Fruit fly (Drosophila melanogaster) whole organism, prepupa: Measurements from ENCODE around the gene CG31468.
A peak's percentile ranks its signal among the peaks of the same experiment; 100 is the strongest.

Source experiments
- Blimp-1 ChIP-seq: fragments of 200-800 bp; sonication (Bioruptor generic); optimal IDR thresholded peaks from 3 replicates; lab custom pipeline; 2017; ENCODE audit warnings: missing biosample characterization, missing genetic modification characterization, mild to moderate bottlenecking, moderate library complexity, missing genetic modification reagents
- CG10631 ChIP-seq: fragments of 200-800 bp; sonication (Bioruptor generic); optimal IDR thresholded peaks from 2 replicates; lab custom pipeline; 2016; ENCODE audit warnings: missing biosample characterization, missing genetic modification characterization
- CG10669 ChIP-seq: fragments of 200-800 bp; sonication (Bioruptor generic); optimal IDR thresholded peaks from 3 replicates; lab custom pipeline; 2018; ENCODE audit warnings: missing biosample characterization, mild to moderate bottlenecking, missing genetic modification characterization, moderate library complexity
- CG11294 ChIP-seq: fragments of 200-800 bp; sonication (Bioruptor generic); IDR thresholded peaks from 2 replicates; pipeline ENCODE4 v1.3.6; 2022; ENCODE audit warnings: missing biosample characterization, missing genetic modification characterization
- CG11762 ChIP-seq: fragments of 200-800 bp; sonication (Bioruptor generic); optimal IDR thresholded peaks from 3 replicates; lab custom pipeline; 2016; ENCODE audit warnings: missing biosample characterization, missing genetic modification characterization; ENCODE audit not compliant: insufficient read depth
- CG11902 ChIP-seq: fragments of 200-800 bp; sonication (Bioruptor generic); optimal IDR thresholded peaks from 3 replicates; lab custom pipeline; 2016; ENCODE audit warnings: missing biosample characterization, missing genetic modification characterization
- CG15336 ChIP-seq: fragments of 200-800 bp; sonication (Bioruptor generic); IDR thresholded peaks from 2 replicates; pipeline ENCODE4 v1.3.6; 2022; ENCODE audit warnings: missing biosample characterization, missing genetic modification characterization
- CG1621 ChIP-seq: fragments of 200-800 bp; sonication (Bioruptor generic); optimal IDR thresholded peaks from 3 replicates; lab custom pipeline; 2018; ENCODE audit warnings: missing biosample characterization, mild to moderate bottlenecking, missing genetic modification characterization
- CG3032 ChIP-seq: fragments of 200-800 bp; optimal IDR thresholded peaks from 2 replicates; lab custom pipeline; 2019; ENCODE audit warnings: missing biosample characterization, mild to moderate bottlenecking, missing genetic modification characterization, moderate library complexity
- CG31627 ChIP-seq: fragments of 200-800 bp; sonication (Bioruptor generic); optimal IDR thresholded peaks from 3 replicates; lab custom pipeline; 2016; ENCODE audit warnings: missing biosample characterization, missing genetic modification characterization
- CG32006 ChIP-seq: fragments of 200-800 bp; sonication (Bioruptor generic); optimal IDR thresholded peaks from 3 replicates; lab custom pipeline; 2017; ENCODE audit warnings: missing biosample characterization, mild to moderate bottlenecking, missing genetic modification characterization
- CG34406 ChIP-seq: fragments of 200-800 bp; sonication (Bioruptor generic); optimal IDR thresholded peaks from 3 replicates; lab custom pipeline; 2016; ENCODE audit warnings: missing biosample characterization, missing genetic modification characterization
- CG4318 ChIP-seq: fragments of 200-800 bp; sonication (Bioruptor generic); optimal IDR thresholded peaks from 3 replicates; lab custom pipeline; 2017; ENCODE audit warnings: missing biosample characterization, mild to moderate bottlenecking, missing genetic modification characterization
- CG6163 ChIP-seq: fragments of 200-800 bp; sonication (Bioruptor generic); IDR thresholded peaks from 3 replicates; pipeline ENCODE4 v1.3.6; 2022; ENCODE audit warnings: missing biosample characterization, missing genetic modification characterization
- CG6276 ChIP-seq: fragments of 200-800 bp; sonication (Bioruptor generic); optimal IDR thresholded peaks from 2 replicates; lab custom pipeline; 2017; ENCODE audit warnings: missing biosample characterization, mild to moderate bottlenecking, missing genetic modification characterization
- CG6792 ChIP-seq: fragments of 200-800 bp; sonication (Bioruptor generic); optimal IDR thresholded peaks from 3 replicates; lab custom pipeline; 2016; ENCODE audit warnings: missing biosample characterization, missing genetic modification characterization
- CG6854 ChIP-seq: fragments of 200-800 bp; sonication (Bioruptor generic); optimal IDR thresholded peaks from 2 replicates; lab custom pipeline; 2017; ENCODE audit warnings: missing biosample characterization, mild to moderate bottlenecking, missing genetic modification characterization
- CG7368 ChIP-seq: fragments of 200-800 bp; sonication (Bioruptor generic); optimal IDR thresholded peaks from 3 replicates; lab custom pipeline; 2016; ENCODE audit warnings: missing biosample characterization, missing genetic modification characterization
- CG8119 ChIP-seq: fragments of 200-800 bp; sonication (Bioruptor generic); IDR thresholded peaks from 3 replicates; pipeline ENCODE4 v1.3.6; 2022; ENCODE audit warnings: missing biosample characterization, missing genetic modification characterization
- CG8319 ChIP-seq: fragments of 200-800 bp; sonication (Bioruptor generic); optimal IDR thresholded peaks from 3 replicates; lab custom pipeline; 2016; ENCODE audit warnings: missing biosample characterization, missing genetic modification characterization
- CG8632 ChIP-seq: fragments of 200-800 bp; sonication (Bioruptor generic); optimal IDR thresholded peaks from 3 replicates; lab custom pipeline; 2016; ENCODE audit warnings: missing biosample characterization, missing genetic modification characterization
- CG9139 ChIP-seq: fragments of 200-800 bp; sonication (Bioruptor generic); optimal IDR thresholded peaks from 3 replicates; lab custom pipeline; 2017; ENCODE audit warnings: missing biosample characterization, mild to moderate bottlenecking, missing genetic modification characterization
- Eip75B ChIP-seq: fragments of 200-800 bp; sonication (Bioruptor generic); optimal IDR thresholded peaks from 3 replicates; lab custom pipeline; 2016; ENCODE audit warnings: missing biosample characterization, missing genetic modification characterization
- Eip78C ChIP-seq: fragments of 200-800 bp; sonication (Bioruptor generic); peaks from one replicate; lab custom pipeline; 2016; ENCODE audit warnings: missing biosample characterization, missing genetic modification characterization
- Eip93F ChIP-seq: fragments of 200-800 bp; sonication (Bioruptor generic); optimal IDR thresholded peaks from 2 replicates; lab custom pipeline; 2016; ENCODE audit warnings: missing biosample characterization, mild to moderate bottlenecking, missing genetic modification characterization
- Ets96B ChIP-seq: fragments of 200-800 bp; optimal IDR thresholded peaks from 2 replicates; lab custom pipeline; 2019; ENCODE audit warnings: missing biosample characterization, mild to moderate bottlenecking, missing genetic modification characterization, moderate library complexity
- Gug ChIP-seq: fragments of 200-800 bp; sonication (Bioruptor generic); IDR thresholded peaks from 2 replicates; pipeline ENCODE4 v1.3.6; 2022; ENCODE audit warnings: missing biosample characterization, missing genetic modification characterization
- Hr39 ChIP-seq: fragments of 200-800 bp; sonication (Bioruptor generic); optimal IDR thresholded peaks from 2 replicates; lab custom pipeline; 2016; ENCODE audit warnings: missing biosample characterization, missing genetic modification characterization
- Hr4 ChIP-seq: fragments of 200-800 bp; sonication (Bioruptor generic); optimal IDR thresholded peaks from 3 replicates; lab custom pipeline; 2016; ENCODE audit warnings: missing biosample characterization, missing genetic modification characterization
- Lpt ChIP-seq: fragments of 200-800 bp; sonication (Bioruptor generic); optimal IDR thresholded peaks from 3 replicates; lab custom pipeline; 2016; ENCODE audit warnings: missing biosample characterization, missing genetic modification characterization
- Met ChIP-seq: fragments of 200-800 bp; sonication (Bioruptor generic); optimal IDR thresholded peaks from 3 replicates; lab custom pipeline; 2016; ENCODE audit warnings: missing biosample characterization, missing genetic modification characterization
- Smox ChIP-seq: fragments of 200-800 bp; sonication (Bioruptor generic); optimal IDR thresholded peaks from 3 replicates; lab custom pipeline; 2016; ENCODE audit warnings: missing biosample characterization, missing genetic modification characterization
- Sox102F ChIP-seq: fragments of 200-800 bp; sonication (Bioruptor generic); optimal IDR thresholded peaks from 2 replicates; lab custom pipeline; 2016; ENCODE audit warnings: missing biosample characterization, mild to moderate bottlenecking, missing genetic modification characterization
- Sox14 ChIP-seq: fragments of 200-800 bp; sonication (Bioruptor generic); optimal IDR thresholded peaks from 3 replicates; lab custom pipeline; 2016; ENCODE audit warnings: missing biosample characterization, missing genetic modification characterization
- Sox15 ChIP-seq: fragments of 200-800 bp; sonication (Bioruptor generic); optimal IDR thresholded peaks from 3 replicates; lab custom pipeline; 2016; ENCODE audit warnings: missing biosample characterization, missing genetic modification characterization
- acj6 ChIP-seq: fragments of 200-800 bp; sonication (Bioruptor generic); optimal IDR thresholded peaks from 3 replicates; lab custom pipeline; 2016; ENCODE audit warnings: missing biosample characterization, missing genetic modification characterization
- cyc ChIP-seq: fragments of 200-800 bp; sonication (Bioruptor generic); optimal IDR thresholded peaks from 3 replicates; lab custom pipeline; 2016; ENCODE audit warnings: missing biosample characterization, missing genetic modification characterization
- dac ChIP-seq: fragments of 200-800 bp; sonication (Bioruptor generic); optimal IDR thresholded peaks from 2 replicates; lab custom pipeline; 2017; ENCODE audit warnings: missing biosample characterization, mild to moderate bottlenecking, missing genetic modification characterization
- dsx ChIP-seq: fragments of 200-800 bp; optimal IDR thresholded peaks from 3 replicates; lab custom pipeline; 2019; ENCODE audit warnings: missing biosample characterization, mild to moderate bottlenecking, missing genetic modification characterization, moderate library complexity; ENCODE audit not compliant: poor library complexity, severe bottlenecking
- eg ChIP-seq: fragments of 200-800 bp; sonication (Bioruptor generic); IDR thresholded peaks from 3 replicates; pipeline ENCODE4 v1.3.6; 2022; ENCODE audit warnings: missing biosample characterization, missing genetic modification characterization
- fd85E ChIP-seq: fragments of 200-800 bp; sonication (Bioruptor generic); optimal IDR thresholded peaks from 3 replicates; lab custom pipeline; 2016; ENCODE audit warnings: missing biosample characterization, missing genetic modification characterization
- fkh ChIP-seq: fragments of 200-800 bp; sonication (Bioruptor generic); optimal IDR thresholded peaks from 3 replicates; lab custom pipeline; 2017; ENCODE audit warnings: missing biosample characterization, mild to moderate bottlenecking, missing genetic modification characterization, moderate library complexity
- lz ChIP-seq: fragments of 200-800 bp; sonication (Bioruptor generic); optimal IDR thresholded peaks from 3 replicates; lab custom pipeline; 2016; ENCODE audit warnings: missing biosample characterization, missing genetic modification characterization
- net ChIP-seq: fragments of 200-800 bp; sonication (Bioruptor generic); optimal IDR thresholded peaks from 3 replicates; lab custom pipeline; 2016; ENCODE audit warnings: missing biosample characterization, missing genetic modification characterization
- salr ChIP-seq, 2 experiments: fragments of 200-800 bp; sonication (Bioruptor generic); optimal IDR thresholded peaks; 3 replicates each; lab custom pipeline; 2016 to 2018; ENCODE audit warnings: missing biosample characterization in 2 of 2, missing genetic modification characterization in 2 of 2, mild to moderate bottlenecking in 1 of 2
- spab ChIP-seq: fragments of 200-800 bp; sonication (Bioruptor generic); optimal IDR thresholded peaks from 2 replicates; lab custom pipeline; 2017; ENCODE audit warnings: missing biosample characterization, mild to moderate bottlenecking, missing genetic modification characterization, missing genetic modification reagents
- svp ChIP-seq: fragments of 200-800 bp; sonication (Bioruptor generic); peaks from one replicate; lab custom pipeline; 2016; ENCODE audit warnings: missing biosample characterization, missing genetic modification characterization
- topi ChIP-seq: fragments of 200-800 bp; sonication (Bioruptor generic); optimal IDR thresholded peaks from 3 replicates; lab custom pipeline; 2016; ENCODE audit warnings: missing biosample characterization, missing genetic modification characterization
- vri ChIP-seq: fragments of 200-800 bp; sonication (Bioruptor generic); optimal IDR thresholded peaks from 3 replicates; lab custom pipeline; 2016; ENCODE audit warnings: missing biosample characterization, mild to moderate bottlenecking, missing genetic modification characterization

CG31468 gene

DNA sequence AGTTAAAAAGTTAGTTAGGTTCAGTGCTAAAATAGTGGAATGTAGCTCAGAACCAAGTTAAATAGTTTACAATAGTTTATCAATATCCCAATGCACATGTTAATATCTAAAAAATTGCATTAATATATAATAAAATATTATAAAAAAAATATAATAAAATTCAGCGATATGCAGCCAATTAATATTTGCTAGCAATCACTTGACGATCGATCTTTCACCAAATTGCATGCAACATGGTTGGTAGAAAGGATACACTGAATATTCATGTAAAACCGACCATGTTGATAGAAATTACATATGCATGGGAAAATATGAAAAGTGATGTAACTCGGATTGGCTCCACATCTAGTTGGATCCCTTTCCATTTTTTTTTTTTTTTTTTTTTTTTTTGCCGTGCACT lies 24.5 kb downstream of the CG31468 start (continued):
- peak; percentile 20 for TF ChIP-seq Hr4
- no peak for TF ChIP-seq CG31627 (GFP tag; lab: Kevin White, UChicago)
- no peak for TF ChIP-seq CG8119 (GFP tag; lab: Robert Waterston, UW)
- no peak; the same call in 2 of the 3 replicates for TF ChIP-seq eg (GFP tag; lab: Robert Waterston, UW)
- TF ChIP-seq CG1621, result no peak
- no peak for TF ChIP-seq Hr39
- peak; percentile 78 for TF ChIP-seq Eip78C (GFP tag; lab: Kevin White, UChicago)
- no peak for TF ChIP-seq Met (GFP tag; lab: Kevin White, UChicago)
- TF ChIP-seq fd85E (GFP tag; lab: Kevin White, UChicago), result no peak
- no peak for TF ChIP-seq Sox15 (GFP tag; lab: Kevin White, UChicago)
- peak; percentile 7 for TF ChIP-seq Eip75B (GFP tag; lab: Kevin White, UChicago)
- peak; percentile 8 for TF ChIP-seq cyc (GFP tag; lab: Kevin White, UChicago)
- no peak for TF ChIP-seq net (GFP tag; lab: Kevin White, UChicago)
- no peak for TF ChIP-seq spab (GFP tag; lab: Kevin White, UChicago)
- no peak for TF ChIP-seq Blimp-1 (GFP tag; lab: Kevin White, UChicago)
- no peak for TF ChIP-seq Gug (GFP tag; lab: Robert Waterston, UW)
- TF ChIP-seq CG11902 (GFP tag; lab: Kevin White, UChicago), result no peak
- no peak for TF ChIP-seq topi (GFP tag; lab: Kevin White, UChicago)
- peak; percentile 24 for TF ChIP-seq CG6276 (GFP tag; lab: Kevin White, UChicago)
- peak; percentile 47 for TF ChIP-seq CG4318 (GFP tag; lab: Kevin White, UChicago)
- no peak for TF ChIP-seq Lpt (GFP tag; lab: Kevin White, UChicago)
- TF ChIP-seq salr (GFP tag; optimal IDR thresholded peaks at IDR 0.05; lab: Kevin White, UChicago), result no peak
- TF ChIP-seq, all 60 proteins: peak for 14

DNA sequence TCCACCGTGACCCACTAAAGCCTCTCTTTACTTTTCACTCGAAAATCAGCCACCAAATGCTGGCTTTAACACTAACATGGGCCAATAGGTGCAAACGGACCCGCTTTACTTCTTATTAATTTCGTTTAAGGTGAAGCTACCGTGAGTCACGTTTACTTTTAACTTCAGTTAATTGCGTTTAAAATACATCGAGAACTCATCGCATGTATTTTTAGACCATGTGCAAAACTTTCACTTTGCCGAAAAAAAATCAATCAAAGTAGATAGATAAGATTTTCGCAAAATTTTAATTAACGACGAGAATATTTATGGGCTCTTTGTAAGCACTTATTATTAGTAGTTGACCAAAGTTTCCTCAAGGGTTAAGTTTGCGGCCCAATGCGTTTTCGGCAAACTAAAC lies 25.8 kb downstream of the CG31468 start:
- TF ChIP-seq CG15336 (GFP tag; lab: Robert Waterston, UW), result peak; percentile 59
- TF ChIP-seq Smox (GFP tag; lab: Kevin White, UChicago), result peak; percentile 38
- no peak for TF ChIP-seq acj6 (GFP tag; lab: Kevin White, UChicago)
- TF ChIP-seq eg (GFP tag; lab: Robert Waterston, UW), result 0 out of 3 replicates have a peak, but pooled peaks have one; percentile 12
- TF ChIP-seq vri, result no peak
- peak; percentile 37; the same call in 1 of the 3 replicates for TF ChIP-seq CG8119 (GFP tag; lab: Robert Waterston, UW)
- peak; percentile 58 for TF ChIP-seq CG32006
- peak; percentile 22 for TF ChIP-seq CG8632 (GFP tag; lab: Kevin White, UChicago)
- TF ChIP-seq fkh (GFP tag; lab: Kevin White, UChicago), result no peak
- no peak for TF ChIP-seq CG10631 (GFP tag; lab: Kevin White, UChicago)
- TF ChIP-seq CG11762, result no peak
- no peak for TF ChIP-seq CG10669 (GFP tag; lab: Kevin White, UChicago)
- TF ChIP-seq dsx (GFP tag; lab: Kevin White, UChicago), result no peak
- TF ChIP-seq CG31627 (GFP tag; lab: Kevin White, UChicago), result peak; percentile 24
- no peak for TF ChIP-seq fd85E (GFP tag; lab: Kevin White, UChicago)
- peak; percentile 55 for TF ChIP-seq Eip75B (GFP tag; lab: Kevin White, UChicago)
- peak; percentile 37 for TF ChIP-seq net (GFP tag; lab: Kevin White, UChicago)
- no peak for TF ChIP-seq Sox15 (GFP tag; lab: Kevin White, UChicago)
- TF ChIP-seq Eip78C (GFP tag; lab: Kevin White, UChicago), result peak; percentile 86
- peak; percentile 25 for TF ChIP-seq lz (GFP tag; lab: Kevin White, UChicago)
- no peak for TF ChIP-seq Ets96B
- peak; percentile 76 for TF ChIP-seq svp
- TF ChIP-seq CG6792 (GFP tag; lab: Kevin White, UChicago), result peak; percentile 42
- no peak for TF ChIP-seq CG8319 (GFP tag; lab: Kevin White, UChicago)
- peak; percentile 32 for TF ChIP-seq Met (GFP tag; lab: Kevin White, UChicago)
- TF ChIP-seq CG34406 (GFP tag; lab: Kevin White, UChicago), result peak; percentile 44
- TF ChIP-seq CG11294 (GFP tag; lab: Robert Waterston, UW), result no peak
- no peak for TF ChIP-seq CG3032 (tag; lab: Kevin White, UChicago)
- TF ChIP-seq CG6854 (GFP tag; lab: Kevin White, UChicago), result no peak
- no peak for TF ChIP-seq CG7368
- no peak for TF ChIP-seq CG4318 (GFP tag; lab: Kevin White, UChicago)
- no peak for TF ChIP-seq Sox14 (GFP tag; lab: Kevin White, UChicago)
- no peak for TF ChIP-seq CG9139 (GFP tag; lab: Kevin White, UChicago)
- peak; percentile 37 for TF ChIP-seq Hr4
- TF ChIP-seq CG11902 (GFP tag; lab: Kevin White, UChicago), result no peak
- no peak for TF ChIP-seq Eip93F
- peak; percentile 42 for TF ChIP-seq Sox102F (GFP tag; lab: Kevin White, UChicago)
- TF ChIP-seq CG6276 (GFP tag; lab: Kevin White, UChicago), result no peak
- peak; percentile 24 for TF ChIP-seq dac (GFP tag; lab: Kevin White, UChicago)
- no peak for TF ChIP-seq CG6163
